Worm (Caenorhabditis elegans): ENCODE data around the gene htas-1.

ce11 chrIV:9683433-9683832 lies at the start of gene htas-1, which contains the start of gene ZK1251.3:
- TF ChIP-seq snpc-4 (tag; optimal IDR thresholded peaks at IDR 0.05) (no peak), sptf-1 (tag; optimal IDR thresholded peaks at IDR 0.05) (no peak), pha-4 (tag; optimal IDR thresholded peaks at IDR 0.05) (no peak), nhr-76 (tag; optimal IDR thresholded peaks at IDR 0.05) (no peak), ces-1 (GFP tag; optimal IDR thresholded peaks at IDR 0.05) (no peak), unc-39 (tag; optimal IDR thresholded peaks at IDR 0.05) (no peak), ztf-11 (tag; optimal IDR thresholded peaks at IDR 0.05) (no peak), nhr-237 (tag; optimal IDR thresholded peaks at IDR 0.05) (no peak), lin-13 (tag; optimal IDR thresholded peaks at IDR 0.05) (no peak)

Measured in whole organism, mixed stage, embryonic.